Worm (Caenorhabditis elegans) whole organism, late embryonic: ENCODE results near the gene H24K24.2.

Experiments
- C08G9.2 ChIP-seq: sonication (generic microtip); optimal IDR thresholded peaks from 2 replicates; lab custom pipeline; 2016; ENCODE audit warnings: mild to moderate bottlenecking, missing genetic modification characterization, moderate library complexity, missing compliant biosample characterization
- C38D4.7 ChIP-seq: fragments of 200-800 bp; sonication (Bioruptor generic); optimal IDR thresholded peaks from 2 replicates; lab custom pipeline; 2018; ENCODE audit warnings: mild to moderate bottlenecking, missing genetic modification characterization, moderate library complexity, missing compliant biosample characterization
- F13H6.1 ChIP-seq: sonication (generic microtip); optimal IDR thresholded peaks from 2 replicates; lab custom pipeline; 2016; ENCODE audit warnings: missing genetic modification characterization, missing compliant biosample characterization
- K02D7.2 ChIP-seq: sonication (generic microtip); optimal IDR thresholded peaks from 2 replicates; lab custom pipeline; 2017; ENCODE audit warnings: mild to moderate bottlenecking, missing genetic modification characterization, missing compliant biosample characterization
- K09A11.1 ChIP-seq: sonication (generic microtip); optimal IDR thresholded peaks from 2 replicates; lab custom pipeline; 2017; ENCODE audit warnings: antibody characterized with exemption, mild to moderate bottlenecking, missing genetic modification characterization, missing compliant biosample characterization; ENCODE audit not compliant: insufficient read depth
- T23F11.4 ChIP-seq: fragments of 200-800 bp; sonication (Bioruptor generic); optimal IDR thresholded peaks from 2 replicates; lab custom pipeline; 2018; ENCODE audit warnings: mild to moderate bottlenecking, missing genetic modification characterization, missing compliant biosample characterization
- Y22D7AL.16 ChIP-seq: sonication (generic microtip); optimal IDR thresholded peaks from 2 replicates; lab custom pipeline; 2016; ENCODE audit warnings: missing genetic modification characterization, missing compliant biosample characterization
- ahr-1 ChIP-seq: sonication (generic microtip); optimal IDR thresholded peaks from 2 replicates; lab custom pipeline; 2016; ENCODE audit warnings: missing genetic modification characterization, missing compliant biosample characterization
- ama-1 ChIP-seq: fragments of 150-350 bp; optimal IDR thresholded peaks from 2 replicates; lab custom pipeline; 2014
- ceh-14 ChIP-seq: sonication (generic microtip); optimal IDR thresholded peaks from 2 replicates; lab custom pipeline; 2016; ENCODE audit warnings: missing genotype, missing genetic modification characterization, missing compliant biosample characterization
- ceh-18 ChIP-seq: sonication (generic microtip); optimal IDR thresholded peaks from 2 replicates; lab custom pipeline; 2016; ENCODE audit warnings: missing genetic modification characterization, missing compliant biosample characterization
- ceh-19 ChIP-seq: fragments of 200-800 bp; sonication (Bioruptor generic); optimal IDR thresholded peaks from 2 replicates; lab custom pipeline; 2018; ENCODE audit warnings: mild to moderate bottlenecking, missing genetic modification characterization, missing compliant biosample characterization
- ceh-2 ChIP-seq: sonication (generic microtip); optimal IDR thresholded peaks from 2 replicates; lab custom pipeline; 2016; ENCODE audit warnings: missing genotype, missing genetic modification characterization, missing compliant biosample characterization
- ceh-22 ChIP-seq: sonication (generic microtip); optimal IDR thresholded peaks from 2 replicates; lab custom pipeline; 2017; ENCODE audit warnings: missing biosample characterization, missing genetic modification characterization
- ceh-24 ChIP-seq: sonication (generic microtip); optimal IDR thresholded peaks from 2 replicates; lab custom pipeline; 2016; ENCODE audit warnings: mild to moderate bottlenecking, missing genetic modification characterization, missing compliant biosample characterization
- ceh-30 ChIP-seq: fragments of 150-350 bp; optimal IDR thresholded peaks from 2 replicates; lab custom pipeline; 2014; ENCODE audit warnings: missing biosample characterization, missing genetic modification characterization
- ceh-31 ChIP-seq: sonication (generic microtip); optimal IDR thresholded peaks from 2 replicates; lab custom pipeline; 2016; ENCODE audit warnings: missing genetic modification characterization, missing compliant biosample characterization
- ceh-34 ChIP-seq: sonication (generic microtip); optimal IDR thresholded peaks from 2 replicates; lab custom pipeline; 2016; ENCODE audit warnings: mild to moderate bottlenecking, missing genetic modification characterization, missing compliant biosample characterization
- ceh-45 ChIP-seq: fragments of 200-800 bp; sonication (Bioruptor generic); IDR thresholded peaks from 2 replicates; pipeline ENCODE4 v1.3.6; 2022; ENCODE audit warnings: missing genetic modification reagents, missing genetic modification characterization, missing compliant biosample characterization
- ceh-48 ChIP-seq: sonication (generic microtip); optimal IDR thresholded peaks from 2 replicates; lab custom pipeline; 2016; ENCODE audit warnings: missing genetic modification characterization, inconsistent platforms, missing compliant biosample characterization
- ceh-9 ChIP-seq: sonication (generic microtip); optimal IDR thresholded peaks from 2 replicates; lab custom pipeline; 2016; ENCODE audit warnings: mild to moderate bottlenecking, missing genetic modification characterization, inconsistent platforms, missing compliant biosample characterization
- che-1 ChIP-seq: sonication (generic microtip); optimal IDR thresholded peaks from 2 replicates; lab custom pipeline; 2016; ENCODE audit warnings: mild to moderate bottlenecking, missing genetic modification characterization, missing compliant biosample characterization
- dmd-4 ChIP-seq: sonication (generic microtip); optimal IDR thresholded peaks from 2 replicates; lab custom pipeline; 2016; ENCODE audit warnings: borderline replicate concordance, missing genetic modification characterization, missing compliant biosample characterization
- dve-1 ChIP-seq: sonication (generic microtip); optimal IDR thresholded peaks from 2 replicates; lab custom pipeline; 2017; ENCODE audit warnings: antibody characterized with exemption, mild to moderate bottlenecking, missing genetic modification characterization, missing compliant biosample characterization
- elt-2 ChIP-seq: sonication (generic microtip); optimal IDR thresholded peaks from 2 replicates; lab custom pipeline; 2016; ENCODE audit warnings: missing genetic modification reagents, missing genetic modification characterization, missing compliant biosample characterization
- fax-1 ChIP-seq: sonication (generic microtip); optimal IDR thresholded peaks from 2 replicates; lab custom pipeline; 2016; ENCODE audit warnings: missing genotype, missing genetic modification characterization, missing compliant biosample characterization
- gmeb-2 ChIP-seq: sonication (generic microtip); optimal IDR thresholded peaks from 2 replicates; lab custom pipeline; 2016; ENCODE audit warnings: missing genetic modification characterization, inconsistent platforms, missing compliant biosample characterization
- hlh-13 ChIP-seq: fragments of 200-800 bp; sonication (Bioruptor generic); optimal IDR thresholded peaks from 2 replicates; lab custom pipeline; 2018; ENCODE audit warnings: mild to moderate bottlenecking, missing genetic modification characterization, missing compliant biosample characterization
- hlh-30 ChIP-seq: sonication (generic microtip); optimal IDR thresholded peaks from 2 replicates; lab custom pipeline; 2017; ENCODE audit warnings: antibody characterized with exemption, missing genetic modification characterization, missing compliant biosample characterization; ENCODE audit not compliant: insufficient read depth
- hlh-6 ChIP-seq: sonication (generic microtip); optimal IDR thresholded peaks from 2 replicates; lab custom pipeline; 2016; ENCODE audit warnings: missing genotype, missing genetic modification characterization, missing compliant biosample characterization
- hlh-8 ChIP-seq: sonication (generic microtip); optimal IDR thresholded peaks from 2 replicates; lab custom pipeline; 2016; ENCODE audit warnings: missing genotype, missing genetic modification characterization, missing compliant biosample characterization
- lim-6 ChIP-seq: sonication (generic microtip); optimal IDR thresholded peaks from 2 replicates; lab custom pipeline; 2016; ENCODE audit warnings: missing genetic modification characterization, missing compliant biosample characterization
- lin-11 ChIP-seq: fragments of 200-800 bp; sonication (Bioruptor generic); optimal IDR thresholded peaks from 2 replicates; lab custom pipeline; 2018; ENCODE audit warnings: mild to moderate bottlenecking, missing genetic modification characterization, missing compliant biosample characterization
- mec-3 ChIP-seq: sonication (generic microtip); optimal IDR thresholded peaks from 2 replicates; lab custom pipeline; 2016; ENCODE audit warnings: borderline replicate concordance, missing genetic modification characterization, missing compliant biosample characterization
- nhr-11 ChIP-seq: fragments of 150-350 bp; optimal IDR thresholded peaks from 2 replicates; lab custom pipeline; 2014; ENCODE audit warnings: missing biosample characterization, missing genetic modification characterization
- nhr-232 ChIP-seq: sonication (generic microtip); optimal IDR thresholded peaks from 2 replicates; lab custom pipeline; 2016; ENCODE audit warnings: missing genetic modification characterization, missing compliant biosample characterization
- odd-2 ChIP-seq: sonication (generic microtip); optimal IDR thresholded peaks from 2 replicates; lab custom pipeline; 2017; ENCODE audit warnings: antibody characterized with exemption, mild to moderate bottlenecking, missing genetic modification characterization, missing compliant biosample characterization
- pag-3 ChIP-seq: sonication (generic microtip); optimal IDR thresholded peaks from 2 replicates; lab custom pipeline; 2016; ENCODE audit warnings: missing compliant biosample characterization, missing genetic modification characterization, borderline replicate concordance
- pax-1 ChIP-seq: fragments of 150-350 bp; optimal IDR thresholded peaks from 2 replicates; lab custom pipeline; 2014; ENCODE audit warnings: missing biosample characterization, missing genetic modification characterization
- pha-2 ChIP-seq: sonication (generic microtip); optimal IDR thresholded peaks from 2 replicates; lab custom pipeline; 2017; ENCODE audit warnings: mild to moderate bottlenecking, missing genetic modification characterization, missing compliant biosample characterization
- pha-4 ChIP-seq: fragments of 150-350 bp; optimal IDR thresholded peaks from 2 replicates; lab custom pipeline; 2018; ENCODE audit warnings: missing biosample characterization, missing genetic modification reagents, missing genetic modification characterization
- pqm-1 ChIP-seq: sonication (generic microtip); optimal IDR thresholded peaks from 2 replicates; lab custom pipeline; 2016; ENCODE audit warnings: missing genetic modification characterization, missing compliant biosample characterization
- sdc-2 ChIP-seq: sonication (generic microtip); optimal IDR thresholded peaks from 2 replicates; lab custom pipeline; 2016; ENCODE audit warnings: missing genotype, missing genetic modification characterization, missing compliant biosample characterization
- sox-4 ChIP-seq: sonication (generic microtip); optimal IDR thresholded peaks from 2 replicates; lab custom pipeline; 2017; ENCODE audit warnings: mild to moderate bottlenecking, missing genetic modification characterization, inconsistent platforms, missing compliant biosample characterization
- syd-9 ChIP-seq: sonication (generic microtip); optimal IDR thresholded peaks from 2 replicates; lab custom pipeline; 2016; ENCODE audit warnings: mild to moderate bottlenecking, missing genetic modification characterization, moderate library complexity, missing compliant biosample characterization
- tbx-2 ChIP-seq: sonication (generic microtip); optimal IDR thresholded peaks from 2 replicates; lab custom pipeline; 2016; ENCODE audit warnings: missing genetic modification characterization, missing compliant biosample characterization
- tbx-7 ChIP-seq: sonication (generic microtip); optimal IDR thresholded peaks from 2 replicates; lab custom pipeline; 2016; ENCODE audit warnings: missing genotype, missing genetic modification characterization, missing compliant biosample characterization
- ttx-3 ChIP-seq: sonication (generic microtip); optimal IDR thresholded peaks from 2 replicates; lab custom pipeline; 2016; ENCODE audit warnings: missing genetic modification reagents, missing genetic modification characterization, missing compliant biosample characterization
- unc-3 ChIP-seq, 2 experiments: fragments of 200-800 bp in 1 of 2; sonication (Bioruptor generic) in 1 of 2; sonication (generic microtip) in 1 of 2; conservative IDR thresholded peaks in 1 of 2; optimal IDR thresholded peaks in 1 of 2; 2 replicates each; pipeline versions ENCODE4 v1.3.6 to Lab custom; 2016 to 2022; ENCODE audit warnings: missing compliant biosample characterization in 2 of 2, missing genetic modification characterization in 2 of 2, missing genetic modification reagents in 1 of 2
- unc-42 ChIP-seq: sonication (generic microtip); optimal IDR thresholded peaks from 2 replicates; lab custom pipeline; 2016; ENCODE audit warnings: missing genotype, missing genetic modification characterization, missing compliant biosample characterization
- unc-55 ChIP-seq: sonication (generic microtip); optimal IDR thresholded peaks from 2 replicates; lab custom pipeline; 2017; ENCODE audit warnings: missing biosample characterization, missing genetic modification reagents, missing genetic modification characterization
- unc-86 ChIP-seq: sonication (generic microtip); optimal IDR thresholded peaks from 2 replicates; lab custom pipeline; 2016; ENCODE audit warnings: missing genetic modification characterization, missing compliant biosample characterization
- zip-5 ChIP-seq: sonication (generic microtip); optimal IDR thresholded peaks from 2 replicates; lab custom pipeline; 2016; ENCODE audit warnings: missing genetic modification characterization, missing compliant biosample characterization

Gene H24K24.2

DNA sequence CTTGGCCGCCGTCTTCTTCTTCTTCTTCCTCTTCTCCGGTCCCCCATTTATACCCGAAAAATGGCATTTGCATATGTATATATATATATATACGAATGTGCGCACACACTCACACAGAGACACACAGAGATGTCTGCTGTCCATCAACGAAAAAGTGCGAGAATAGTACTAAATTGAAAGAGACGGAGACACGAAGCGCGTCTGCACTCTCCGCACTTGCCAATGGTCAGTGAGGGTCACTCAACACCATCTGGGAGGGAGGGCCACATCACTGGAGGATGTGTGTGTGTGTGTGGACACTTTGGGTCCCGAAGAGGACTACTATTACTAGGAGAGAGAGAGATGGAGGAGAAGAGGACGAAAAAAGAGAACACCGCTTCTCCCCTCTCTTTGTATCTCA lies 57.6 kb downstream of the H24K24.2 start:
- peak; percentile 30 for TF ChIP-seq tbx-2 (tag; lab: Kevin White, UChicago)
- TF ChIP-seq ceh-2 (tag; lab: Kevin White, UChicago) = peak; percentile 37
- no peak for TF ChIP-seq ceh-14 (tag; lab: Kevin White, UChicago)
- TF ChIP-seq ceh-19 (GFP tag; lab: Kevin White, UChicago) = peak; percentile 43
- no peak for TF ChIP-seq ama-1 (lab: Kevin White, UChicago)
- no peak for TF ChIP-seq ceh-24 (tag; lab: Kevin White, UChicago)
- no peak for TF ChIP-seq nhr-11 (tag; lab: Kevin White, UChicago)
- TF ChIP-seq K02D7.2 = no peak
- TF ChIP-seq ceh-30 (tag; lab: Kevin White, UChicago) = peak; percentile 7
- TF ChIP-seq che-1 (tag; lab: Kevin White, UChicago) = no peak
- TF ChIP-seq elt-2 = peak; percentile 21
- no peak for TF ChIP-seq gmeb-2 (tag; lab: Kevin White, UChicago)
- peak; percentile 13 for TF ChIP-seq unc-42 (tag; lab: Kevin White, UChicago)
- TF ChIP-seq lin-11 (tag; lab: Kevin White, UChicago) = no peak
- no peak for TF ChIP-seq pha-4 (tag; lab: Kevin White, UChicago)
- TF ChIP-seq odd-2 (tag; lab: Kevin White, UChicago) = no peak
- TF ChIP-seq pqm-1 = no peak
- TF ChIP-seq ceh-22 (tag; lab: Kevin White, UChicago) = no peak
- no peak for TF ChIP-seq ttx-3 (tag; lab: Kevin White, UChicago)
- TF ChIP-seq hlh-30 = peak; percentile 34
- TF ChIP-seq sox-4 (tag; lab: Kevin White, UChicago) = no peak
- no peak for TF ChIP-seq pax-1 (tag; lab: Kevin White, UChicago)
- no peak for TF ChIP-seq dve-1
- no peak for TF ChIP-seq unc-86 (tag; lab: Kevin White, UChicago)
- no peak for TF ChIP-seq nhr-232
- no peak for TF ChIP-seq dmd-4
- peak; percentile 97 for TF ChIP-seq unc-55 (GFP tag; lab: Kevin White, UChicago)
- TF ChIP-seq sdc-2 (tag; lab: Kevin White, UChicago) = peak; percentile 25
- peak; percentile 79 for TF ChIP-seq ceh-34 (tag; lab: Kevin White, UChicago)
- TF ChIP-seq hlh-8 (tag; lab: Kevin White, UChicago) = peak; percentile 75
- peak; percentile 18 for TF ChIP-seq ceh-18
- no peak for TF ChIP-seq tbx-7 (tag; lab: Kevin White, UChicago)
- no peak for TF ChIP-seq hlh-6 (tag; lab: Kevin White, UChicago)
- no peak for TF ChIP-seq T23F11.4 (GFP tag; lab: Kevin White, UChicago)
- TF ChIP-seq C38D4.7 = no peak
- no peak for TF ChIP-seq Y22D7AL.16
- no peak for TF ChIP-seq hlh-13 (GFP tag; lab: Kevin White, UChicago)
- no peak for TF ChIP-seq C08G9.2
- no peak for TF ChIP-seq fax-1 (tag; lab: Kevin White, UChicago)
- no peak for TF ChIP-seq ceh-48 (tag; lab: Kevin White, UChicago)
- TF ChIP-seq K09A11.1 (tag; lab: Kevin White, UChicago) = no peak
- TF ChIP-seq pag-3 = no peak
- peak; percentile 66 for TF ChIP-seq ceh-31 (tag; lab: Kevin White, UChicago)
- peak; percentile 28 for TF ChIP-seq pha-2
- TF ChIP-seq zip-5 (tag; lab: Kevin White, UChicago) = no peak
- TF ChIP-seq F13H6.1 = peak; percentile 69
- TF ChIP-seq lim-6 (tag; lab: Kevin White, UChicago) = no peak
- peak; percentile 18 for TF ChIP-seq syd-9
- TF ChIP-seq mec-3 (tag; lab: Kevin White, UChicago) = no peak
- no peak for TF ChIP-seq unc-3 (GFP tag; conservative IDR thresholded peaks at IDR 0.05; lab: Robert Waterston, UW)
- no peak for TF ChIP-seq unc-3 (tag; optimal IDR thresholded peaks at IDR 0.05; lab: Kevin White, UChicago)
- no peak for TF ChIP-seq ceh-45
- no peak for TF ChIP-seq ahr-1
- TF ChIP-seq ceh-9 (tag; lab: Kevin White, UChicago) = no peak
